Fruit fly (Drosophila melanogaster) whole organism, embryonic: ENCODE results near the gene CG6180.

Source experiments
- CG10366 ChIP-seq: fragments of 200-800 bp; sonication (Bioruptor generic); IDR thresholded peaks from 2 replicates; pipeline ENCODE4 v1.3.6; 2022; ENCODE audit warnings: missing biosample characterization, missing genetic modification characterization
- CG10543 ChIP-seq: fragments of 200-800 bp; sonication (Bioruptor generic); optimal IDR thresholded peaks from 3 replicates; lab custom pipeline; 2017; ENCODE audit warnings: missing biosample characterization, mild to moderate bottlenecking, missing genetic modification characterization, moderate library complexity
- CG11093 ChIP-seq: fragments of 200-800 bp; sonication (Bioruptor generic); IDR thresholded peaks from 3 replicates; pipeline ENCODE4 v1.3.6; 2022; ENCODE audit warnings: missing biosample characterization, missing genetic modification characterization
- CG12155 ChIP-seq: fragments of 200-800 bp; sonication (Bioruptor generic); optimal IDR thresholded peaks from 3 replicates; lab custom pipeline; 2016; ENCODE audit warnings: missing biosample characterization, missing genetic modification characterization
- CG12299 ChIP-seq: fragments of 200-800 bp; sonication (Bioruptor generic); optimal IDR thresholded peaks from 2 replicates; lab custom pipeline; 2018; ENCODE audit warnings: missing biosample characterization, mild to moderate bottlenecking, missing genetic modification characterization
- CG12391 ChIP-seq: fragments of 200-800 bp; sonication (Bioruptor generic); optimal IDR thresholded peaks from 3 replicates; lab custom pipeline; 2018; ENCODE audit warnings: missing biosample characterization, mild to moderate bottlenecking, missing genetic modification characterization, moderate library complexity
- CG12659 ChIP-seq: fragments of 200-800 bp; sonication (Bioruptor generic); optimal IDR thresholded peaks from 3 replicates; lab custom pipeline; 2017; ENCODE audit warnings: mild to moderate bottlenecking, missing biosample characterization, missing genetic modification reagents, missing genetic modification characterization
- CG1529 ChIP-seq: fragments of 200-800 bp; sonication (Bioruptor generic); optimal IDR thresholded peaks from 3 replicates; lab custom pipeline; 2018; ENCODE audit warnings: missing biosample characterization, missing genetic modification characterization
- CG15696 ChIP-seq: fragments of 200-800 bp; sonication (Bioruptor generic); optimal IDR thresholded peaks from 2 replicates; lab custom pipeline; 2019; ENCODE audit warnings: missing biosample characterization, mild to moderate bottlenecking, missing genetic modification characterization, moderate library complexity
- CG18262 ChIP-seq: fragments of 200-800 bp; optimal IDR thresholded peaks from 3 replicates; lab custom pipeline; 2019; ENCODE audit warnings: missing biosample characterization, mild to moderate bottlenecking, missing genetic modification characterization, moderate library complexity
- CG2202 ChIP-seq: fragments of 200-800 bp; sonication (Bioruptor generic); optimal IDR thresholded peaks from 2 replicates; lab custom pipeline; 2018; ENCODE audit warnings: missing biosample characterization, mild to moderate bottlenecking, missing genetic modification characterization
- CG31441 ChIP-seq: fragments of 200-800 bp; sonication (Bioruptor generic); IDR thresholded peaks from 2 replicates; pipeline ENCODE4 v1.3.6; 2022; ENCODE audit warnings: missing biosample characterization, missing genetic modification characterization
- CG34376 ChIP-seq: fragments of 200-800 bp; sonication (Bioruptor generic); optimal IDR thresholded peaks from 2 replicates; lab custom pipeline; 2018; ENCODE audit warnings: missing biosample characterization, mild to moderate bottlenecking, missing genetic modification characterization
- CG4328 ChIP-seq: fragments of 200-800 bp; sonication (Bioruptor generic); optimal IDR thresholded peaks from 3 replicates; lab custom pipeline; 2017; ENCODE audit warnings: missing biosample characterization, missing genetic modification reagents, missing genetic modification characterization
- CG4360 ChIP-seq: fragments of 200-800 bp; sonication (Bioruptor generic); IDR thresholded peaks from 2 replicates; pipeline ENCODE4 v1.3.6; 2022; ENCODE audit warnings: missing biosample characterization, missing genetic modification characterization
- CG7928 ChIP-seq: fragments of 200-800 bp; sonication (Bioruptor generic); optimal IDR thresholded peaks from 2 replicates; lab custom pipeline; 2017; ENCODE audit warnings: missing biosample characterization, mild to moderate bottlenecking, missing genetic modification characterization
- CG9215 ChIP-seq: fragments of 200-800 bp; sonication (Bioruptor generic); IDR thresholded peaks from 2 replicates; pipeline ENCODE4 v1.3.6; 2022; ENCODE audit warnings: missing biosample characterization, missing genetic modification characterization
- CG9727 ChIP-seq: fragments of 200-800 bp; sonication (Bioruptor generic); optimal IDR thresholded peaks from 3 replicates; lab custom pipeline; 2017; ENCODE audit warnings: missing biosample characterization, mild to moderate bottlenecking, missing genetic modification characterization
- D19A ChIP-seq: fragments of 200-800 bp; optimal IDR thresholded peaks from 3 replicates; lab custom pipeline; 2019; ENCODE audit warnings: missing biosample characterization, mild to moderate bottlenecking, missing genetic modification characterization, moderate library complexity
- Fer1 ChIP-seq: fragments of 200-800 bp; sonication (Bioruptor generic); optimal IDR thresholded peaks from 2 replicates; lab custom pipeline; 2017; ENCODE audit warnings: missing biosample characterization, mild to moderate bottlenecking, missing genetic modification characterization
- HLHmδ ChIP-seq: fragments of 200-800 bp; sonication (Bioruptor generic); optimal IDR thresholded peaks from 2 replicates; lab custom pipeline; 2018; ENCODE audit warnings: missing biosample characterization, mild to moderate bottlenecking, missing genetic modification characterization, moderate library complexity
- Lim3 ChIP-seq: fragments of 200-800 bp; sonication (Bioruptor generic); IDR thresholded peaks from 2 replicates; pipeline ENCODE4 v1.3.6; 2022; ENCODE audit warnings: missing biosample characterization, missing genetic modification characterization
- Myb ChIP-seq: fragments of 200-800 bp; sonication (Bioruptor generic); optimal IDR thresholded peaks from 2 replicates; lab custom pipeline; 2016; ENCODE audit warnings: missing biosample characterization, missing genetic modification characterization
- NFAT ChIP-seq: fragments of 200-800 bp; sonication (Bioruptor generic); IDR thresholded peaks from 2 replicates; pipeline ENCODE4 v1.3.6; 2022; ENCODE audit warnings: missing biosample characterization, missing genetic modification characterization
- Optix ChIP-seq: fragments of 200-800 bp; sonication (Bioruptor generic); IDR thresholded peaks from 3 replicates; pipeline ENCODE4 v1.3.6; 2022; ENCODE audit warnings: missing biosample characterization, missing genetic modification characterization
- Pdp1 ChIP-seq, 2 experiments: fragments of 200-800 bp; sonication (Bioruptor generic); optimal IDR thresholded peaks; 3 replicates each; lab custom pipeline; 2016; ENCODE audit warnings: missing biosample characterization in 2 of 2, missing genetic modification characterization in 2 of 2, mild to moderate bottlenecking in 1 of 2, moderate library complexity in 1 of 2
- abd-A ChIP-seq: fragments of 200-800 bp; sonication (Bioruptor generic); optimal IDR thresholded peaks from 3 replicates; lab custom pipeline; 2019; ENCODE audit warnings: missing biosample characterization, mild to moderate bottlenecking, missing genetic modification characterization, moderate library complexity
- al ChIP-seq: fragments of 200-800 bp; sonication (Bioruptor generic); IDR thresholded peaks from 2 replicates; pipeline ENCODE4 v1.3.6; 2022; ENCODE audit warnings: missing biosample characterization, missing genetic modification characterization
- ase ChIP-seq: fragments of 200-800 bp; sonication (Bioruptor generic); IDR thresholded peaks from 3 replicates; pipeline ENCODE4 v1.3.6; 2022; ENCODE audit warnings: missing biosample characterization, missing genetic modification characterization
- ash1 ChIP-seq: fragments of 200-800 bp; sonication (Bioruptor generic); optimal IDR thresholded peaks from 2 replicates; lab custom pipeline; 2018; ENCODE audit warnings: missing biosample characterization, mild to moderate bottlenecking, missing genetic modification characterization
- bab2 ChIP-seq: fragments of 200-800 bp; sonication (Bioruptor generic); optimal IDR thresholded peaks from 2 replicates; lab custom pipeline; 2016; ENCODE audit warnings: missing biosample characterization, missing genetic modification characterization
- bcd ChIP-seq: fragments of 200-800 bp; sonication (Bioruptor generic); optimal IDR thresholded peaks from 2 replicates; lab custom pipeline; 2017; ENCODE audit warnings: missing biosample characterization, mild to moderate bottlenecking, missing genetic modification characterization
- btn ChIP-seq: fragments of 200-800 bp; sonication (Bioruptor generic); optimal IDR thresholded peaks from 2 replicates; lab custom pipeline; 2016; ENCODE audit warnings: missing biosample characterization, missing genetic modification characterization
- cwo ChIP-seq: fragments of 200-800 bp; sonication (Bioruptor generic); optimal IDR thresholded peaks from 3 replicates; lab custom pipeline; 2017; ENCODE audit warnings: missing biosample characterization, missing genetic modification characterization, mild to moderate bottlenecking, moderate library complexity, missing genetic modification reagents
- da ChIP-seq: fragments of 200-800 bp; sonication (Bioruptor generic); optimal IDR thresholded peaks from 2 replicates; lab custom pipeline; 2016; ENCODE audit warnings: missing biosample characterization, missing genetic modification characterization
- exex ChIP-seq: fragments of 200-800 bp; sonication (Bioruptor generic); optimal IDR thresholded peaks from 4 replicates; lab custom pipeline; 2018; ENCODE audit warnings: missing biosample characterization, mild to moderate bottlenecking, missing genetic modification characterization, moderate library complexity
- grn ChIP-seq: fragments of 200-800 bp; sonication (Bioruptor generic); optimal IDR thresholded peaks from 3 replicates; lab custom pipeline; 2017; ENCODE audit warnings: missing biosample characterization, missing genetic modification characterization
- ken ChIP-seq: fragments of 200-800 bp; sonication (Bioruptor generic); IDR thresholded peaks from 3 replicates; pipeline ENCODE4 v1.3.6; 2022; ENCODE audit warnings: missing biosample characterization, missing genetic modification characterization
- mirr ChIP-seq: fragments of 200-800 bp; sonication (Bioruptor generic); optimal IDR thresholded peaks from 3 replicates; lab custom pipeline; 2018; ENCODE audit warnings: missing biosample characterization, mild to moderate bottlenecking, missing genetic modification characterization
- pan ChIP-seq, 4 experiments: fragments of >200 bp in 3 of 4; fragments of 200-800 bp in 1 of 4; sonication (Bioruptor generic) in 1 of 4; optimal IDR thresholded peaks in 3 of 4; IDR thresholded peaks in 1 of 4; 2 replicates each; pipeline versions ENCODE4 v1.3.6 to Lab custom; 2017 to 2022; ENCODE audit warnings: missing biosample characterization in 2 of 4, missing genetic modification characterization in 2 of 4, mixed read lengths in 1 of 4
- pros ChIP-seq: fragments of 200-800 bp; sonication (Bioruptor generic); optimal IDR thresholded peaks from 3 replicates; lab custom pipeline; 2019; ENCODE audit warnings: missing biosample characterization, mild to moderate bottlenecking, missing genetic modification characterization, moderate library complexity
- sug ChIP-seq: fragments of 200-800 bp; optimal IDR thresholded peaks from 2 replicates; lab custom pipeline; 2019; ENCODE audit warnings: missing biosample characterization, mild to moderate bottlenecking, missing genetic modification characterization, moderate library complexity

The CG6180 gene

dm6 chr2L:12700381-12700963 is 7.0 kb upstream of the CG6180 start, which contains the start of gene CG17036 (continued):
- TF ChIP-seq bcd (peak; percentile 15), CG12659 (GFP tag; lab: Kevin White, UChicago) (peak; percentile 45), cwo (GFP tag; lab: Kevin White, UChicago) (peak; percentile 34), CG31441 (GFP tag; lab: Robert Waterston, UW) (peak; percentile 43), CG12155 (GFP tag; lab: Kevin White, UChicago) (peak; percentile 5), Lim3 (GFP tag; lab: Robert Waterston, UW) (no peak), CG10366 (0 out of 2 replicates have a peak, but pooled peaks have one; percentile 13), Fer1 (GFP tag; lab: Kevin White, UChicago) (peak; percentile 31), CG4360 (GFP tag; lab: Robert Waterston, UW) (no peak), HLHmδ (GFP tag; lab: Kevin White, UChicago) (no peak), ken (GFP tag; lab: Robert Waterston, UW) (no peak), Optix (no peak), ase (GFP tag; lab: Robert Waterston, UW) (0 out of 3 replicates have a peak, but pooled peaks have one; percentile 31), mirr (GFP tag; lab: Kevin White, UChicago) (no peak), CG15696 (tag; lab: Kevin White, UChicago) (no peak), ash1 (GFP tag; lab: Kevin White, UChicago) (no peak), CG9727 (GFP tag; lab: Kevin White, UChicago) (peak; percentile 52), CG2202 (tag; lab: Kevin White, UChicago) (no peak), D19A (tag; lab: Kevin White, UChicago) (peak; percentile 1), CG12391 (tag; lab: Kevin White, UChicago) (peak; percentile 40), NFAT (GFP tag; lab: Robert Waterston, UW) (peak; percentile 57; the same call in 1 of the 2 replicates), CG4328 (GFP tag; lab: Kevin White, UChicago) (peak; percentile 6), pros (GFP tag; lab: Kevin White, UChicago) (no peak), CG10543 (peak; percentile 11), bab2 (GFP tag; lab: Kevin White, UChicago) (no peak), pan (optimal IDR thresholded peaks at IDR 0.05; lab: Kevin White, UChicago) (no peak), pan (GFP tag; optimal IDR thresholded peaks at IDR 0.05 in 1 of 2, IDR thresholded peaks at IDR 0.05 in 1 of 2) (peak in 1 of 2 experiments; percentile 28), CG18262 (tag; lab: Kevin White, UChicago) (peak; percentile 42), al (GFP tag; lab: Robert Waterston, UW) (peak; percentile 36; the same call in 1 of the 2 replicates)

- TF ChIP-seq CG12659 (GFP tag; lab: Kevin White, UChicago) (no peak), Myb (GFP tag; lab: Kevin White, UChicago) (no peak), CG34376 (GFP tag; lab: Kevin White, UChicago) (peak; percentile 24), grn (peak; percentile 46), CG11093 (GFP tag; lab: Robert Waterston, UW) (no peak), ase (GFP tag; lab: Robert Waterston, UW) (no peak), ash1 (GFP tag; lab: Kevin White, UChicago) (no peak), da (no peak), abd-A (tag; lab: Kevin White, UChicago) (no peak), CG9215 (no peak), mirr (GFP tag; lab: Kevin White, UChicago) (peak; percentile 42), CG1529 (no peak), CG7928 (GFP tag; lab: Kevin White, UChicago) (no peak), exex (peak; percentile 88), btn (GFP tag; lab: Kevin White, UChicago) (no peak), sug (tag; lab: Kevin White, UChicago) (peak; percentile 48), Pdp1 (GFP tag; optimal IDR thresholded peaks at IDR 0.05; lab: Kevin White, UChicago) (peak in 1 of 2 experiments; percentile 81), CG12299 (tag; lab: Kevin White, UChicago) (no peak)
Observed at dm6 chr2L:12701498-12701897, 6.0 kb upstream of the CG6180 start.
